Worm (Caenorhabditis elegans) whole organism, L4/young adult: ENCODE measurements around the gene F20D12.7.

Experiments used
- W03F9.2 ChIP-seq: fragments of 150-350 bp; optimal IDR thresholded peaks from 2 replicates; lab custom pipeline; 2014; ENCODE audit warnings: missing biosample characterization, missing genetic modification characterization
- dao-5 ChIP-seq: sonication (generic microtip); optimal IDR thresholded peaks from 2 replicates; lab custom pipeline; 2016; ENCODE audit warnings: missing genotype, missing genetic modification characterization, moderate library complexity, missing compliant biosample characterization
- him-1 ChIP-seq: sonication (generic microtip); optimal IDR thresholded peaks from 2 replicates; lab custom pipeline; 2016; ENCODE audit warnings: missing genotype, missing genetic modification reagents, missing genetic modification characterization, missing compliant biosample characterization

F20D12.7 gene

ce11 chrIV:7938834-7939233 is at the start of gene F20D12.7:
TSS of gene F20D12.7 (minus strand) at chrIV:7938934.
- no peak for TF ChIP-seq W03F9.2 (tag; lab: Kevin White, UChicago)
- TF ChIP-seq him-1 (tag; lab: Kevin White, UChicago) = no peak
- no peak for TF ChIP-seq dao-5

- TF ChIP-seq him-1 (tag; lab: Kevin White, UChicago) (no peak), W03F9.2 (tag; lab: Kevin White, UChicago) (no peak), dao-5 (no peak)
These were observed 49.7 kb upstream of the F20D12.7 start, which contains the start of gene col-115 for ce11 chrIV:7988385-7988784. TSS of gene col-115 (plus strand) at chrIV:7988685.

- TF ChIP-seq W03F9.2 (tag; lab: Kevin White, UChicago) = no peak
- no peak for TF ChIP-seq dao-5
- no peak for TF ChIP-seq him-1 (tag; lab: Kevin White, UChicago)
These were observed 48.3 kb upstream of the F20D12.7 start, which contains the start of gene mec-17 for ce11 chrIV:7987083-7987482. TSS of gene mec-17 (minus strand) at chrIV:7987183.

- TF ChIP-seq him-1 (tag; lab: Kevin White, UChicago) = no peak
- TF ChIP-seq dao-5 = no peak
- TF ChIP-seq W03F9.2 (tag; lab: Kevin White, UChicago) = no peak
These were observed 47.0 kb upstream of the F20D12.7 start for ce11 chrIV:7985737-7986136.

ce11 chrIV:7983728-7984346 is 45.1 kb upstream of the F20D12.7 start:
- TF ChIP-seq W03F9.2 (tag; lab: Kevin White, UChicago) = no peak
- no peak for TF ChIP-seq him-1 (tag; lab: Kevin White, UChicago)
- no peak for TF ChIP-seq dao-5

- no peak for TF ChIP-seq dao-5
- no peak for TF ChIP-seq him-1 (tag; lab: Kevin White, UChicago)
- TF ChIP-seq W03F9.2 (tag; lab: Kevin White, UChicago) = no peak
These were observed 44.3 kb upstream of the F20D12.7 start for ce11 chrIV:7983021-7983420.

- no peak for TF ChIP-seq W03F9.2 (tag; lab: Kevin White, UChicago)
- no peak for TF ChIP-seq dao-5
These were observed 43.4 kb upstream of the F20D12.7 start, which contains the start of gene arf-5 for ce11 chrIV:7982024-7982576. TSS of gene arf-5 (plus strand) at chrIV:7982526.

- TF ChIP-seq W03F9.2 (tag; lab: Kevin White, UChicago) = no peak
- TF ChIP-seq him-1 (tag; lab: Kevin White, UChicago) = no peak
- no peak for TF ChIP-seq dao-5
These were observed 40.9 kb upstream of the F20D12.7 start, which contains the start of gene unc-24 for ce11 chrIV:7979588-7979987. TSS of gene unc-24 (plus strand) at chrIV:7979870.

ce11 chrIV:7977452-7977940 is 38.8 kb upstream of the F20D12.7 start, which contains the start of gene ora-1:
TSS of gene ora-1 (plus strand) at chrIV:7977890.
- TF ChIP-seq him-1 (tag; lab: Kevin White, UChicago) = no peak
- TF ChIP-seq dao-5 = no peak
- TF ChIP-seq W03F9.2 (tag; lab: Kevin White, UChicago) = no peak

ce11 chrIV:7976210-7976609 is 37.5 kb upstream of the F20D12.7 start, which contains the start of gene F57H12.6:
TSS of gene F57H12.6 (minus strand) at chrIV:7976310.
- TF ChIP-seq him-1 (tag; lab: Kevin White, UChicago) = no peak
- TF ChIP-seq dao-5 = no peak
- TF ChIP-seq W03F9.2 (tag; lab: Kevin White, UChicago) = no peak

- TF ChIP-seq dao-5 (no peak), him-1 (tag; lab: Kevin White, UChicago) (no peak), W03F9.2 (tag; lab: Kevin White, UChicago) (no peak)
These were observed 28.3 kb upstream of the F20D12.7 start, which contains the start of gene F57H12.5 for ce11 chrIV:7967006-7967405. TSS of gene F57H12.5 (plus strand) at chrIV:7967306.

- TF ChIP-seq W03F9.2 (tag; lab: Kevin White, UChicago) (no peak), him-1 (tag; lab: Kevin White, UChicago) (no peak), dao-5 (no peak)
These were observed 23.2 kb upstream of the F20D12.7 start for ce11 chrIV:7961889-7962342.

ce11 chrIV:7958092-7958491 is 19.4 kb upstream of the F20D12.7 start:
- no peak for TF ChIP-seq W03F9.2 (tag; lab: Kevin White, UChicago)
- no peak for TF ChIP-seq him-1 (tag; lab: Kevin White, UChicago)
- TF ChIP-seq dao-5 = no peak

ce11 chrIV:7957504-7957903 is 18.8 kb upstream of the F20D12.7 start, which contains the start of gene frpr-10:
TSS of gene frpr-10 (plus strand) at chrIV:7957804.
- no peak for TF ChIP-seq W03F9.2 (tag; lab: Kevin White, UChicago)
- no peak for TF ChIP-seq him-1 (tag; lab: Kevin White, UChicago)
- TF ChIP-seq dao-5 = no peak
